Fruit fly (Drosophila melanogaster): ENCODE data around the gene Prx2.

DNA sequence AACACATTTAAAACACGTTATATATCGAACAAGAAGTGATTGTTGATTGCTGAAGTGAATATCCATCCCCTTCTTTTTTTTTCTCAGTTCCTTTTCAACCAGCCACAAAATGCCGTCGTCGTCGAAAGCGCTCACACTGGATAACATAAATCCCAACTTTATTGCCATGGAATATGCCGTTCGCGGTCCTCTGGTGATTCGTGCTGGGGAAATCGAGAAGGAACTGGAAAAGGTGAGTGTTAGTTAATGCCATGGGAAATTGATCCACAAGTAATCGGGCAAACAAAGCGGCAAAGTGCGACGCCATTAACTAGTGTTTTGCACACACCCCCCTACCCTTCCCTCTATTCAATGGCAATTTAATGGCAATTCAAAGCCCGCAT, 44.5 kb downstream of the Prx2 start:
- TF ChIP-seq salr (GFP tag; optimal IDR thresholded peaks at IDR 0.05) (no peak), CG9139 (GFP tag; optimal IDR thresholded peaks at IDR 0.05) (no peak), Hr39 (GFP tag; optimal IDR thresholded peaks at IDR 0.05) (no peak), Eip75B (GFP tag; optimal IDR thresholded peaks at IDR 0.05) (no peak), OdsH (GFP tag; optimal IDR thresholded peaks at IDR 0.05) (no peak), fd85E (GFP tag; optimal IDR thresholded peaks at IDR 0.05) (no peak), Gug (GFP tag; IDR thresholded peaks at IDR 0.05) (no peak), Eip78C (GFP tag) (no peak), Sox102F (GFP tag; optimal IDR thresholded peaks at IDR 0.05) (no peak), CG8632 (GFP tag; optimal IDR thresholded peaks at IDR 0.05) (no peak)
